Fruit fly (Drosophila melanogaster) whole organism, embryonic: Measurements from ENCODE around the gene Sps2.

Source experiments
- B-H1 ChIP-seq: fragments of 200-800 bp; sonication (Bioruptor generic); IDR thresholded peaks from 3 replicates; pipeline ENCODE4 v1.3.6; 2022; ENCODE audit warnings: missing biosample characterization, missing genetic modification characterization
- CG10147 ChIP-seq: fragments of 200-800 bp; sonication (Bioruptor generic); optimal IDR thresholded peaks from 2 replicates; lab custom pipeline; 2019; ENCODE audit warnings: missing biosample characterization, mild to moderate bottlenecking, missing genetic modification characterization, moderate library complexity
- CG10431 ChIP-seq: fragments of 200-800 bp; sonication (Bioruptor generic); optimal IDR thresholded peaks from 3 replicates; lab custom pipeline; 2018; ENCODE audit warnings: missing biosample characterization, mild to moderate bottlenecking, missing genetic modification characterization
- CG12219 ChIP-seq: fragments of 200-800 bp; sonication (Bioruptor generic); optimal IDR thresholded peaks from 3 replicates; lab custom pipeline; 2018; ENCODE audit warnings: missing biosample characterization, mild to moderate bottlenecking, missing genetic modification characterization
- CG14050 ChIP-seq: fragments of 200-800 bp; sonication (Bioruptor generic); IDR thresholded peaks from 3 replicates; pipeline ENCODE4 v1.3.6; 2022; ENCODE audit warnings: missing biosample characterization, missing genetic modification characterization
- CG15073 ChIP-seq: fragments of 200-800 bp; sonication (Bioruptor generic); optimal IDR thresholded peaks from 2 replicates; lab custom pipeline; 2016; ENCODE audit warnings: missing biosample characterization, missing genetic modification characterization
- CG17361 ChIP-seq: fragments of 200-800 bp; sonication (Bioruptor generic); IDR thresholded peaks from 3 replicates; pipeline ENCODE4 v1.3.6; 2022; ENCODE audit warnings: missing biosample characterization, missing genetic modification characterization
- CG17802 ChIP-seq: fragments of 200-800 bp; sonication (Bioruptor generic); optimal IDR thresholded peaks from 2 replicates; lab custom pipeline; 2018; ENCODE audit warnings: missing biosample characterization, mild to moderate bottlenecking, missing genetic modification characterization, moderate library complexity
- CG17829 ChIP-seq: fragments of 200-800 bp; optimal IDR thresholded peaks from 2 replicates; lab custom pipeline; 2019; ENCODE audit warnings: missing biosample characterization, mild to moderate bottlenecking, missing genetic modification characterization, moderate library complexity
- CG18011 ChIP-seq: fragments of 200-800 bp; sonication (Bioruptor generic); optimal IDR thresholded peaks from 2 replicates; lab custom pipeline; 2017; ENCODE audit warnings: missing biosample characterization, missing genetic modification characterization, mild to moderate bottlenecking, moderate library complexity, missing genotype
- CG18476 ChIP-seq: fragments of 200-800 bp; sonication (Bioruptor generic); optimal IDR thresholded peaks from 2 replicates; lab custom pipeline; 2016; ENCODE audit warnings: missing biosample characterization, mild to moderate bottlenecking, missing genetic modification characterization
- CG2889 ChIP-seq: fragments of 200-800 bp; sonication (Bioruptor generic); IDR thresholded peaks from 3 replicates; pipeline ENCODE4 v1.3.6; 2022; ENCODE audit warnings: missing biosample characterization, missing genetic modification characterization
- CG30403 ChIP-seq: fragments of 200-800 bp; sonication (Bioruptor generic); optimal IDR thresholded peaks from 3 replicates; lab custom pipeline; 2016; ENCODE audit warnings: missing biosample characterization, missing genetic modification characterization
- CG31441 ChIP-seq: fragments of 200-800 bp; sonication (Bioruptor generic); IDR thresholded peaks from 2 replicates; pipeline ENCODE4 v1.3.6; 2022; ENCODE audit warnings: missing biosample characterization, missing genetic modification characterization
- CG3281 ChIP-seq: fragments of 200-800 bp; sonication (Bioruptor generic); optimal IDR thresholded peaks from 3 replicates; lab custom pipeline; 2017; ENCODE audit warnings: missing biosample characterization, mild to moderate bottlenecking, missing genetic modification characterization
- CG3407 ChIP-seq: fragments of 200-800 bp; sonication (Bioruptor generic); optimal IDR thresholded peaks from 2 replicates; lab custom pipeline; 2018; ENCODE audit warnings: missing biosample characterization, mild to moderate bottlenecking, missing genetic modification characterization
- CG3726 ChIP-seq: fragments of 200-800 bp; sonication (Bioruptor generic); IDR thresholded peaks from 3 replicates; pipeline ENCODE4, ENCODE4 v1.3.6; 2022; ENCODE audit warnings: missing biosample characterization, missing genetic modification characterization
- CG6654 ChIP-seq: fragments of 200-800 bp; sonication (Bioruptor generic); optimal IDR thresholded peaks from 2 replicates; lab custom pipeline; 2017; ENCODE audit warnings: missing biosample characterization, mild to moderate bottlenecking, missing genetic modification characterization
- CG7357 ChIP-seq: fragments of 200-800 bp; sonication (Bioruptor generic); IDR thresholded peaks from 3 replicates; pipeline ENCODE4 v1.3.6; 2022; ENCODE audit warnings: missing biosample characterization, missing genetic modification characterization
- CG7963 ChIP-seq: fragments of 200-800 bp; sonication (Bioruptor generic); IDR thresholded peaks from 3 replicates; pipeline ENCODE4 v1.3.6; 2022; ENCODE audit warnings: missing biosample characterization, missing genetic modification characterization; ENCODE audit not compliant: partially characterized antibody
- CG9215 ChIP-seq: fragments of 200-800 bp; sonication (Bioruptor generic); IDR thresholded peaks from 2 replicates; pipeline ENCODE4 v1.3.6; 2022; ENCODE audit warnings: missing biosample characterization, missing genetic modification characterization
- CG9932 ChIP-seq: fragments of 200-800 bp; sonication (Bioruptor generic); IDR thresholded peaks from 2 replicates; pipeline ENCODE4 v1.3.6; 2022; ENCODE audit warnings: missing biosample characterization, missing genetic modification characterization
- Doc3 ChIP-seq: fragments of 200-800 bp; sonication (Bioruptor generic); IDR thresholded peaks from 3 replicates; pipeline ENCODE4 v1.3.6; 2022; ENCODE audit warnings: missing biosample characterization, missing genetic modification characterization; ENCODE audit not compliant: partially characterized antibody
- Elba2 ChIP-seq: fragments of 200-800 bp; sonication (Bioruptor generic); optimal IDR thresholded peaks from 3 replicates; lab custom pipeline; 2016; ENCODE audit warnings: missing biosample characterization, missing genetic modification characterization
- Gsc ChIP-seq: fragments of 200-800 bp; sonication (Bioruptor generic); IDR thresholded peaks from 2 replicates; pipeline ENCODE4 v1.3.6; 2022; ENCODE audit warnings: missing biosample characterization, missing genetic modification characterization
- H2.0 ChIP-seq: fragments of 200-800 bp; sonication (Bioruptor generic); IDR thresholded peaks from 2 replicates; pipeline ENCODE4 v1.3.6; 2022; ENCODE audit warnings: missing biosample characterization, missing genetic modification characterization
- Hey ChIP-seq: fragments of 200-800 bp; sonication (Bioruptor generic); optimal IDR thresholded peaks from 3 replicates; lab custom pipeline; 2018; ENCODE audit warnings: missing biosample characterization, mild to moderate bottlenecking, missing genetic modification characterization
- Hr3 ChIP-seq: fragments of 200-800 bp; sonication (Bioruptor generic); optimal IDR thresholded peaks from 3 replicates; lab custom pipeline; 2016; ENCODE audit warnings: missing biosample characterization, missing genetic modification characterization
- Hr39 ChIP-seq: fragments of >200 bp; optimal IDR thresholded peaks from 2 replicates; lab custom pipeline; 2017
- Meics ChIP-seq: fragments of 200-800 bp; sonication (Bioruptor generic); optimal IDR thresholded peaks from 2 replicates; lab custom pipeline; 2017; ENCODE audit warnings: missing biosample characterization, mild to moderate bottlenecking, missing genetic modification characterization
- Nf-YC ChIP-seq: fragments of 200-800 bp; optimal IDR thresholded peaks from 3 replicates; lab custom pipeline; 2019; ENCODE audit warnings: missing biosample characterization, mild to moderate bottlenecking, missing genetic modification characterization, moderate library complexity
- Optix ChIP-seq: fragments of 200-800 bp; sonication (Bioruptor generic); IDR thresholded peaks from 3 replicates; pipeline ENCODE4 v1.3.6; 2022; ENCODE audit warnings: missing biosample characterization, missing genetic modification characterization
- Pdp1 ChIP-seq, 2 experiments: fragments of 200-800 bp; sonication (Bioruptor generic); optimal IDR thresholded peaks; 3 replicates each; lab custom pipeline; 2016; ENCODE audit warnings: missing biosample characterization in 2 of 2, missing genetic modification characterization in 2 of 2, mild to moderate bottlenecking in 1 of 2, moderate library complexity in 1 of 2
- aop ChIP-seq: fragments of 200-800 bp; sonication (Bioruptor generic); IDR thresholded peaks from 2 replicates; pipeline ENCODE4 v1.3.6; 2022; ENCODE audit warnings: missing biosample characterization, missing genetic modification characterization
- cas ChIP-seq: fragments of 200-800 bp; sonication (Bioruptor generic); IDR thresholded peaks from 2 replicates; pipeline ENCODE4 v1.3.6; 2022; ENCODE audit warnings: missing biosample characterization, missing genetic modification characterization
- ci ChIP-seq: fragments of 200-800 bp; sonication (Bioruptor generic); IDR thresholded peaks from 3 replicates; pipeline ENCODE4 v1.3.6; 2022; ENCODE audit warnings: missing biosample characterization, missing genetic modification characterization
- dimm ChIP-seq: fragments of 200-800 bp; sonication (Bioruptor generic); IDR thresholded peaks from 2 replicates; pipeline ENCODE4 v1.3.6; 2022; ENCODE audit warnings: missing biosample characterization, missing genetic modification characterization
- disco-r ChIP-seq: fragments of 200-800 bp; sonication (Bioruptor generic); optimal IDR thresholded peaks from 2 replicates; lab custom pipeline; 2016; ENCODE audit warnings: missing biosample characterization, missing genetic modification characterization
- emc ChIP-seq: fragments of 200-800 bp; sonication (Bioruptor generic); optimal IDR thresholded peaks from 2 replicates; lab custom pipeline; 2016; ENCODE audit warnings: missing biosample characterization, missing genetic modification characterization
- esg ChIP-seq: fragments of 200-800 bp; sonication (Bioruptor generic); conservative IDR thresholded peaks from 2 replicates; pipeline ENCODE4 v1.3.6; 2022; ENCODE audit warnings: missing biosample characterization, missing genetic modification characterization
- fd96Cb ChIP-seq: fragments of 200-800 bp; sonication (Bioruptor generic); optimal IDR thresholded peaks from 2 replicates; lab custom pipeline; 2018; ENCODE audit warnings: missing biosample characterization, mild to moderate bottlenecking, missing genetic modification characterization, moderate library complexity
- fu2 ChIP-seq: fragments of 200-800 bp; sonication (Bioruptor generic); optimal IDR thresholded peaks from 2 replicates; lab custom pipeline; 2016; ENCODE audit warnings: missing biosample characterization, missing genetic modification characterization
- lola ChIP-seq, 3 experiments: fragments of >200 bp in 2 of 3; fragments of 200-800 bp in 1 of 3; sonication (Bioruptor generic) in 1 of 3; optimal IDR thresholded peaks; 2 replicates each; lab custom pipeline; 2017 to 2019; ENCODE audit warnings: missing biosample characterization in 3 of 3, missing genetic modification characterization in 3 of 3, mild to moderate bottlenecking in 1 of 3, moderate library complexity in 1 of 3
- mirr ChIP-seq: fragments of 200-800 bp; sonication (Bioruptor generic); optimal IDR thresholded peaks from 3 replicates; lab custom pipeline; 2018; ENCODE audit warnings: missing biosample characterization, mild to moderate bottlenecking, missing genetic modification characterization
- nmo ChIP-seq: fragments of 200-800 bp; sonication (Bioruptor generic); optimal IDR thresholded peaks from 2 replicates; lab custom pipeline; 2018; ENCODE audit warnings: missing biosample characterization, mild to moderate bottlenecking, missing genetic modification characterization, moderate library complexity
- pzg ChIP-seq: fragments of 200-800 bp; sonication (Bioruptor generic); optimal IDR thresholded peaks from 3 replicates; lab custom pipeline; 2018; ENCODE audit warnings: missing biosample characterization, mild to moderate bottlenecking, missing genetic modification characterization, moderate library complexity
- repo ChIP-seq: fragments of 200-800 bp; sonication (Bioruptor generic); optimal IDR thresholded peaks from 2 replicates; lab custom pipeline; 2016; ENCODE audit warnings: missing biosample characterization, missing genetic modification characterization
- sc ChIP-seq, 3 experiments: fragments of >200 bp in 2 of 3; fragments of 200-800 bp in 1 of 3; sonication (Bioruptor generic) in 1 of 3; optimal IDR thresholded peaks; 2 replicates in 2 of 3; 3 replicates in 1 of 3; lab custom pipeline; 2017; ENCODE audit warnings: mild to moderate bottlenecking in 1 of 3, missing biosample characterization in 1 of 3, missing genetic modification characterization in 1 of 3, missing genetic modification reagents in 1 of 3
- sug ChIP-seq: fragments of 200-800 bp; optimal IDR thresholded peaks from 2 replicates; lab custom pipeline; 2019; ENCODE audit warnings: missing biosample characterization, mild to moderate bottlenecking, missing genetic modification characterization, moderate library complexity
- tgo ChIP-seq: fragments of 200-800 bp; sonication (Bioruptor generic); IDR thresholded peaks from 3 replicates; pipeline ENCODE4 v1.3.6; 2022; ENCODE audit warnings: missing biosample characterization, missing genetic modification characterization
- trh ChIP-seq: fragments of 200-800 bp; sonication (Bioruptor generic); optimal IDR thresholded peaks from 2 replicates; lab custom pipeline; 2016; ENCODE audit warnings: missing biosample characterization, missing genetic modification characterization
- vvl ChIP-seq: fragments of 200-800 bp; sonication (Bioruptor generic); IDR thresholded peaks from 2 replicates; pipeline ENCODE4 v1.3.6; 2022; ENCODE audit warnings: missing biosample characterization, missing genetic modification characterization

Gene Sps2

dm6 chr2L:10351130-10351529 is 8.7 kb downstream of the Sps2 start (continued):
- TF ChIP-seq Hey (tag; lab: Kevin White, UChicago) (no peak), CG9932 (GFP tag; lab: Robert Waterston, UW) (no peak), CG17802 (tag; lab: Kevin White, UChicago) (no peak), Optix (GFP tag; lab: Robert Waterston, UW) (no peak), fd96Cb (tag; lab: Kevin White, UChicago) (peak; percentile 7), CG18476 (no peak), nmo (peak; percentile 29), CG2889 (GFP tag; lab: Robert Waterston, UW) (no peak), cas (no peak), CG3726 (no peak), Meics (GFP tag; lab: Kevin White, UChicago) (no peak), tgo (GFP tag; lab: Robert Waterston, UW) (peak; percentile 36; the same call in 1 of the 3 replicates), CG12219 (GFP tag; lab: Kevin White, UChicago) (peak; percentile 29), sug (tag; lab: Kevin White, UChicago) (no peak), CG31441 (GFP tag; lab: Robert Waterston, UW) (no peak), Nf-YC (tag; lab: Kevin White, UChicago) (no peak), CG10147 (GFP tag; lab: Kevin White, UChicago) (no peak), pzg (GFP tag; lab: Kevin White, UChicago) (no peak), B-H1 (GFP tag; lab: Robert Waterston, UW) (no peak), vvl (no peak), dimm (GFP tag; lab: Robert Waterston, UW) (no peak), repo (no peak), CG18011 (GFP tag; lab: Kevin White, UChicago) (no peak), CG7357 (GFP tag; lab: Robert Waterston, UW) (0 out of 3 replicates have a peak, but pooled peaks have one; percentile 17), CG3407 (no peak), ci (GFP tag; lab: Robert Waterston, UW) (no peak), Hr39 (lab: Kevin White, UChicago) (no peak), CG17361 (GFP tag; lab: Robert Waterston, UW) (peak; percentile 44; the same call in 1 of the 3 replicates), CG7963 (no peak), H2.0 (GFP tag; lab: Robert Waterston, UW) (no peak), CG30403 (no peak), esg (GFP tag; lab: Robert Waterston, UW) (no peak), CG9215 (no peak), sc (optimal IDR thresholded peaks at IDR 0.05; lab: Kevin White, UChicago) (no peak), sc (GFP tag; optimal IDR thresholded peaks at IDR 0.05; lab: Kevin White, UChicago) (no peak), Doc3 (no peak), mirr (GFP tag; lab: Kevin White, UChicago) (no peak), disco-r (GFP tag; lab: Kevin White, UChicago) (no peak), lola (GFP tag; optimal IDR thresholded peaks at IDR 0.05; lab: Kevin White, UChicago) (peak in 1 of 3 experiments; percentile 79), trh (GFP tag; lab: Kevin White, UChicago) (no peak), CG3281 (no peak), Hr3 (GFP tag; lab: Kevin White, UChicago) (no peak), CG14050 (GFP tag; lab: Robert Waterston, UW) (no peak), emc (GFP tag; lab: Kevin White, UChicago) (no peak), CG10431 (GFP tag; lab: Kevin White, UChicago) (no peak), CG15073 (no peak), CG6654 (GFP tag; lab: Kevin White, UChicago) (no peak), fu2 (GFP tag; lab: Kevin White, UChicago) (no peak), Elba2 (GFP tag; lab: Kevin White, UChicago) (no peak), Pdp1 (GFP tag; optimal IDR thresholded peaks at IDR 0.05; lab: Kevin White, UChicago) (no peak), Gsc (GFP tag; lab: Robert Waterston, UW) (no peak), aop (GFP tag; lab: Robert Waterston, UW) (no peak), CG17829 (tag; lab: Kevin White, UChicago) (peak; percentile 36)
